Fruit fly (Drosophila melanogaster): ENCODE measurements around the gene CG14195.

Gene CG14195

DNA sequence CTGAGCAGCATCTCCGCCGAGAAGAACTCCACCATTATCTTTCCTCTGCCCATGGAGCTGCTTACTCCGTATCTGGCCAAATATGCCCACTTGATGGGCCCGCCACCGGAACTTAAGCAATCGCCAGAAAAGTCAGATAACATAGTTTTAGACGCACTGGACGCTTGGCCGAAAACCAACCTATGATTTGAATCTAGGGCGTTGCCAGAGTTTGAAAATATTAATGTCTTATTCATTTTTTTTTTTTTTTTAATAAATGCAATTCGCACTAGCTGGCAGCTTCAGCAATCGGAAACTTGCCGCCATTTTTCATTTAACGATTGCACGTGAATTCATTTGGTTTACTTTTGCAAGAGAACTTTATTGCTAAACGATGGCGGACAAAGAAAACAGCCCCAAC is 22.0 kb downstream of the CG14195 start, which contains the start of gene HP1D3csd:
Gene HP1D3csd (plus strand): TSS at position 312 of the 400 bp plus-strand sequence.
- TF ChIP-seq CG3032 (tag; optimal IDR thresholded peaks at IDR 0.05) (peak; percentile 10), pdm3 (GFP tag; optimal IDR thresholded peaks at IDR 0.05) (no peak), Met (GFP tag; optimal IDR thresholded peaks at IDR 0.05) (no peak), lz (GFP tag; optimal IDR thresholded peaks at IDR 0.05) (no peak), Sox102F (GFP tag; optimal IDR thresholded peaks at IDR 0.05) (no peak), fkh (GFP tag; optimal IDR thresholded peaks at IDR 0.05) (no peak), acj6 (GFP tag; optimal IDR thresholded peaks at IDR 0.05) (no peak), CG4318 (GFP tag; optimal IDR thresholded peaks at IDR 0.05) (no peak), Hr39 (GFP tag; optimal IDR thresholded peaks at IDR 0.05) (no peak), Gug (GFP tag; IDR thresholded peaks at IDR 0.05) (peak; percentile 22; the same call in 1 of the 2 replicates), fd85E (GFP tag; optimal IDR thresholded peaks at IDR 0.05) (no peak), CG6163 (GFP tag; IDR thresholded peaks at IDR 0.05) (peak; percentile 63; the same call in 2 of the 3 replicates), CG6792 (GFP tag; optimal IDR thresholded peaks at IDR 0.05) (no peak), fd59A (GFP tag; optimal IDR thresholded peaks at IDR 0.05) (no peak), svp (GFP tag) (no peak), CG11902 (GFP tag; optimal IDR thresholded peaks at IDR 0.05) (no peak), Blimp-1 (GFP tag; optimal IDR thresholded peaks at IDR 0.05) (no peak), CG10669 (GFP tag; optimal IDR thresholded peaks at IDR 0.05) (no peak), Eip78C (GFP tag) (peak; percentile 74), Sox15 (GFP tag; optimal IDR thresholded peaks at IDR 0.05) (no peak), CG16779 (tag; optimal IDR thresholded peaks at IDR 0.05) (no peak), CG1621 (tag; optimal IDR thresholded peaks at IDR 0.05) (no peak), Eip75B (GFP tag; optimal IDR thresholded peaks at IDR 0.05) (no peak), eg (GFP tag; IDR thresholded peaks at IDR 0.05) (peak; percentile 48; the same call in 2 of the 3 replicates), Ets21C (GFP tag; optimal IDR thresholded peaks at IDR 0.05) (no peak), dac (GFP tag; optimal IDR thresholded peaks at IDR 0.05) (no peak), Eip93F (GFP tag; optimal IDR thresholded peaks at IDR 0.05) (no peak), CG6276 (GFP tag; optimal IDR thresholded peaks at IDR 0.05) (no peak), OdsH (GFP tag; optimal IDR thresholded peaks at IDR 0.05) (no peak), ss (GFP tag; optimal IDR thresholded peaks at IDR 0.05) (peak in 1 of 2 experiments; percentile 10), CG9139 (GFP tag; optimal IDR thresholded peaks at IDR 0.05) (no peak), salr (GFP tag; optimal IDR thresholded peaks at IDR 0.05) (no peak), spab (GFP tag; optimal IDR thresholded peaks at IDR 0.05) (no peak)

- TF ChIP-seq Sox15 (GFP tag; optimal IDR thresholded peaks at IDR 0.05) = peak; percentile 64
- peak; percentile 63 for TF ChIP-seq fd59A (GFP tag; optimal IDR thresholded peaks at IDR 0.05)
- peak; percentile 10 for TF ChIP-seq dac (GFP tag; optimal IDR thresholded peaks at IDR 0.05)
- no peak for TF ChIP-seq Hr38 (GFP tag; optimal IDR thresholded peaks at IDR 0.05)
- peak; percentile 77 for TF ChIP-seq Ets21C (GFP tag; optimal IDR thresholded peaks at IDR 0.05)
- peak; percentile 58 for TF ChIP-seq CG7368 (GFP tag; optimal IDR thresholded peaks at IDR 0.05)
- TF ChIP-seq CG3032 (tag; optimal IDR thresholded peaks at IDR 0.05) = peak; percentile 61
- peak; percentile 59 for TF ChIP-seq spab (GFP tag; optimal IDR thresholded peaks at IDR 0.05)
- peak; percentile 72 for TF ChIP-seq CG8632 (GFP tag; optimal IDR thresholded peaks at IDR 0.05)
- peak; percentile 62 for TF ChIP-seq achi (GFP tag; optimal IDR thresholded peaks at IDR 0.05)
- peak; percentile 73 for TF ChIP-seq Hr4 (GFP tag; optimal IDR thresholded peaks at IDR 0.05)
- TF ChIP-seq Lpt (GFP tag; optimal IDR thresholded peaks at IDR 0.05) = peak; percentile 57
- TF ChIP-seq Gug (GFP tag; IDR thresholded peaks at IDR 0.05) = peak; percentile 45
- peak; percentile 87 for TF ChIP-seq Sox14 (GFP tag; optimal IDR thresholded peaks at IDR 0.05)
- peak; percentile 68 for TF ChIP-seq dsx (GFP tag; optimal IDR thresholded peaks at IDR 0.05; ENCODE audit: poor library complexity, severe bottlenecking)
- TF ChIP-seq Eip93F (GFP tag; optimal IDR thresholded peaks at IDR 0.05) = peak; percentile 68
- TF ChIP-seq CG8319 (GFP tag; optimal IDR thresholded peaks at IDR 0.05) = peak; percentile 53
- no peak for TF ChIP-seq fkh (GFP tag; optimal IDR thresholded peaks at IDR 0.05)
- TF ChIP-seq Blimp-1 (GFP tag; optimal IDR thresholded peaks at IDR 0.05) = peak; percentile 43
- peak; percentile 65 for TF ChIP-seq CG15336 (GFP tag; IDR thresholded peaks at IDR 0.05)
- TF ChIP-seq CG9139 (GFP tag; optimal IDR thresholded peaks at IDR 0.05) = peak; percentile 15
- TF ChIP-seq CG4318 (GFP tag; optimal IDR thresholded peaks at IDR 0.05) = peak; percentile 23
- TF ChIP-seq fd85E (GFP tag; optimal IDR thresholded peaks at IDR 0.05) = no peak
- TF ChIP-seq CG10631 (GFP tag; optimal IDR thresholded peaks at IDR 0.05) = peak; percentile 72
- TF ChIP-seq salr (GFP tag; optimal IDR thresholded peaks at IDR 0.05) = peak; percentile 36 to 67
- TF ChIP-seq CG6808 (GFP tag; optimal IDR thresholded peaks at IDR 0.05) = peak; percentile 57
- peak; percentile 91 for TF ChIP-seq Eip78C (GFP tag)
- TF ChIP-seq topi (GFP tag; optimal IDR thresholded peaks at IDR 0.05) = peak; percentile 72
- peak; percentile 99 for TF ChIP-seq svp (GFP tag)
- peak; percentile 12 to 71 for TF ChIP-seq ss (GFP tag; optimal IDR thresholded peaks at IDR 0.05)
- peak; percentile 60 for TF ChIP-seq vri (GFP tag; optimal IDR thresholded peaks at IDR 0.05)
- TF ChIP-seq Met (GFP tag; optimal IDR thresholded peaks at IDR 0.05) = peak; percentile 80
- no peak for TF ChIP-seq CG6276 (GFP tag; optimal IDR thresholded peaks at IDR 0.05)
- TF ChIP-seq CG1621 (tag; optimal IDR thresholded peaks at IDR 0.05) = peak; percentile 74
Observed at dm6 chrX:19187624-19188085, 24.2 kb downstream of the CG14195 start, which contains the start of gene Mec2. Gene Mec2 (plus strand): TSS chrX:19188035.

All from whole organism, prepupa.